Worm (Caenorhabditis elegans) whole organism, L4 larva: Measurements from ENCODE around the gene F26F2.8.
A peak's percentile ranks its signal among the peaks of the same experiment; 100 is the strongest.

Source experiments
- R02D3.7 ChIP-seq: fragments of 150-350 bp; sonication (generic microtip); optimal IDR thresholded peaks from 3 replicates; lab custom pipeline; 2014; ENCODE audit warnings: missing biosample characterization, missing genetic modification characterization
- ZK337.2 ChIP-seq: fragments of 200-800 bp; sonication (Bioruptor generic); IDR thresholded peaks from 2 replicates; pipeline ENCODE4 v1.3.6; 2022; ENCODE audit warnings: missing genetic modification reagents, missing genetic modification characterization, missing compliant biosample characterization
- ZK546.5 ChIP-seq, 2 experiments: sonication (generic microtip); optimal IDR thresholded peaks; 2 replicates each; lab custom pipeline; 2017; ENCODE audit warnings: missing biosample characterization in 2 of 2, missing genetic modification characterization in 2 of 2
- ceh-20 ChIP-seq: fragments of 200-800 bp; sonication (Bioruptor generic); IDR thresholded peaks from 2 replicates; pipeline ENCODE4 v1.3.6; 2022; ENCODE audit warnings: missing genetic modification reagents, missing genetic modification characterization, missing compliant biosample characterization
- ceh-62 ChIP-seq: sonication (generic microtip); optimal IDR thresholded peaks from 2 replicates; lab custom pipeline; 2017; ENCODE audit warnings: missing biosample characterization, missing genetic modification characterization
- daf-8 ChIP-seq: fragments of 200-800 bp; sonication (Bioruptor generic); IDR thresholded peaks from 2 replicates; pipeline ENCODE4 v1.3.6; 2022; ENCODE audit warnings: missing genetic modification characterization, missing compliant biosample characterization
- dmd-8 ChIP-seq: fragments of 200-800 bp; sonication (Bioruptor generic); IDR thresholded peaks from 2 replicates; pipeline ENCODE4 v1.3.6; 2022; ENCODE audit warnings: missing genetic modification characterization, missing compliant biosample characterization
- fkh-10 ChIP-seq: fragments of 150-350 bp; optimal IDR thresholded peaks from 2 replicates; lab custom pipeline; 2014; ENCODE audit warnings: missing biosample characterization, missing genetic modification reagents, missing genetic modification characterization
- hlh-11 ChIP-seq: fragments of 200-800 bp; sonication (Bioruptor generic); optimal IDR thresholded peaks from 2 replicates; lab custom pipeline; 2018; ENCODE audit warnings: mild to moderate bottlenecking, missing genetic modification characterization, missing compliant biosample characterization
- hmg-1.1 ChIP-seq: fragments of 200-800 bp; sonication (Bioruptor generic); IDR thresholded peaks from 2 replicates; pipeline ENCODE4 v1.3.6; 2022; ENCODE audit warnings: missing genetic modification reagents, missing genetic modification characterization, missing compliant biosample characterization
- lim-7 ChIP-seq: fragments of 200-800 bp; sonication (Bioruptor generic); IDR thresholded peaks from 2 replicates; pipeline ENCODE4 v1.3.6; 2022; ENCODE audit warnings: missing genetic modification characterization, missing compliant biosample characterization
- lin-1 ChIP-seq: fragments of 200-800 bp; sonication (Bioruptor generic); IDR thresholded peaks from 2 replicates; pipeline ENCODE4 v1.3.6; 2022; ENCODE audit warnings: missing genetic modification reagents, missing genetic modification characterization, missing compliant biosample characterization
- lin-38 ChIP-seq: fragments of 200-800 bp; sonication (Bioruptor generic); IDR thresholded peaks from 2 replicates; pipeline ENCODE4 v1.3.6; 2022; ENCODE audit warnings: missing genetic modification reagents, missing genetic modification characterization, missing compliant biosample characterization
- lin-39 ChIP-seq: fragments of 150-350 bp; optimal IDR thresholded peaks from 2 replicates; lab custom pipeline; 2014; ENCODE audit warnings: missing biosample characterization, missing genetic modification reagents, missing genetic modification characterization
- lsy-2 ChIP-seq, 2 experiments: fragments of 150-350 bp in 1 of 2; sonication (generic microtip) in 1 of 2; optimal IDR thresholded peaks; 2 replicates each; lab custom pipeline; 2014 to 2017; ENCODE audit warnings: missing biosample characterization in 2 of 2, missing genetic modification characterization in 2 of 2
- madf-5 ChIP-seq, 2 experiments: fragments of 200-800 bp; sonication (Bioruptor generic); IDR thresholded peaks; 2 replicates each; pipeline ENCODE4 v1.3.6; 2022; ENCODE audit warnings: missing compliant biosample characterization in 2 of 2, missing genetic modification characterization in 2 of 2
- mdt-29 ChIP-seq: fragments of 200-800 bp; sonication (Bioruptor generic); IDR thresholded peaks from 2 replicates; pipeline ENCODE4 v1.3.6; 2022; ENCODE audit warnings: missing genetic modification reagents, missing genetic modification characterization, missing compliant biosample characterization
- mes-2 ChIP-seq: sonication (generic microtip); optimal IDR thresholded peaks from 2 replicates; lab custom pipeline; 2016; ENCODE audit warnings: missing genotype, mild to moderate bottlenecking, missing genetic modification characterization, missing compliant biosample characterization; ENCODE audit not compliant: poor library complexity, severe bottlenecking
- nhr-10 ChIP-seq: fragments of 150-350 bp; optimal IDR thresholded peaks from 2 replicates; lab custom pipeline; 2014; ENCODE audit warnings: missing biosample characterization, missing genetic modification characterization
- nhr-237 ChIP-seq: sonication (generic microtip); optimal IDR thresholded peaks from 2 replicates; lab custom pipeline; 2017; ENCODE audit warnings: missing biosample characterization, missing genetic modification characterization
- nhr-42 ChIP-seq: fragments of 200-800 bp; sonication (Bioruptor generic); IDR thresholded peaks from 2 replicates; pipeline ENCODE4 v1.3.6; 2022; ENCODE audit warnings: missing genetic modification characterization, missing compliant biosample characterization
- nhr-48 ChIP-seq: sonication (generic microtip); optimal IDR thresholded peaks from 2 replicates; lab custom pipeline; 2016; ENCODE audit warnings: mild to moderate bottlenecking, missing genetic modification characterization, missing compliant biosample characterization
- pha-4 ChIP-seq, 2 experiments: fragments of 150-350 bp in 1 of 2; fragments of 200-800 bp in 1 of 2; sonication (Bioruptor generic) in 1 of 2; IDR thresholded peaks in 1 of 2; optimal IDR thresholded peaks in 1 of 2; 2 replicates each; pipeline versions ENCODE4 v1.3.6 to Lab custom; 2014 to 2022; ENCODE audit warnings: missing genetic modification characterization in 2 of 2, missing genetic modification reagents in 2 of 2, missing biosample characterization in 1 of 2, missing compliant biosample characterization in 1 of 2
- php-3 ChIP-seq: fragments of 200-800 bp; sonication (Bioruptor generic); IDR thresholded peaks from 2 replicates; pipeline ENCODE4 v1.3.6; 2022; ENCODE audit warnings: missing genetic modification reagents, missing genetic modification characterization, missing compliant biosample characterization
- pqm-1 ChIP-seq: sonication (generic microtip); optimal IDR thresholded peaks from 2 replicates; lab custom pipeline; 2017; ENCODE audit warnings: missing biosample characterization, missing genetic modification characterization
- set-16 ChIP-seq: fragments of 200-800 bp; sonication (Bioruptor generic); IDR thresholded peaks from 2 replicates; pipeline ENCODE4 v1.3.6; 2022; ENCODE audit warnings: missing genetic modification reagents, missing genetic modification characterization, missing compliant biosample characterization
- skn-1 ChIP-seq: fragments of 150-350 bp; optimal IDR thresholded peaks from 2 replicates; lab custom pipeline; 2014; ENCODE audit warnings: missing biosample characterization, missing genetic modification characterization
- snpc-1.2 ChIP-seq: fragments of 200-800 bp; sonication (Bioruptor generic); IDR thresholded peaks from 2 replicates; pipeline ENCODE4 v1.3.6; 2022; ENCODE audit warnings: missing genetic modification reagents, missing genetic modification characterization, missing compliant biosample characterization
- spr-3 ChIP-seq: fragments of 200-800 bp; sonication (Bioruptor generic); optimal IDR thresholded peaks from 2 replicates; lab custom pipeline; 2018; ENCODE audit warnings: mild to moderate bottlenecking, missing genetic modification characterization, missing compliant biosample characterization
- tag-97 ChIP-seq: fragments of 200-800 bp; sonication (Bioruptor generic); IDR thresholded peaks from 2 replicates; pipeline ENCODE4 v1.3.6; 2022; ENCODE audit warnings: missing genetic modification characterization, missing compliant biosample characterization
- tra-1 ChIP-seq: fragments of 200-800 bp; sonication (Bioruptor generic); IDR thresholded peaks from 2 replicates; pipeline ENCODE4 v1.3.6; 2022; ENCODE audit warnings: missing genetic modification reagents, missing genetic modification characterization, missing compliant biosample characterization
- unc-39 ChIP-seq: sonication (generic microtip); optimal IDR thresholded peaks from 2 replicates; lab custom pipeline; 2017; ENCODE audit warnings: missing biosample characterization, missing genetic modification characterization
- unc-62 ChIP-seq, 3 experiments: fragments of 150-350 bp in 1 of 3; sonication (generic microtip); optimal IDR thresholded peaks in 2 of 3; peaks in 1 of 3; 1 replicate in 1 of 3; 2 replicates in 2 of 3; lab custom pipeline; 2014 to 2017; ENCODE audit warnings: missing biosample characterization in 3 of 3, missing genetic modification characterization in 3 of 3, missing genetic modification reagents in 3 of 3, missing genotype in 1 of 3
- vab-7 ChIP-seq: fragments of 200-800 bp; sonication (Bioruptor generic); IDR thresholded peaks from 2 replicates; pipeline ENCODE4 v1.3.6; 2022; ENCODE audit warnings: missing genetic modification reagents, missing genetic modification characterization, missing compliant biosample characterization
- zfp-2 ChIP-seq: sonication (generic microtip); optimal IDR thresholded peaks from 2 replicates; lab custom pipeline; 2016; ENCODE audit warnings: mild to moderate bottlenecking, missing genetic modification characterization, missing compliant biosample characterization
- zfp-3 ChIP-seq: fragments of 200-800 bp; sonication (Bioruptor generic); conservative IDR thresholded peaks from 2 replicates; pipeline ENCODE4 v1.3.6; 2022; ENCODE audit warnings: missing genetic modification reagents, missing genetic modification characterization, missing compliant biosample characterization
- zip-2 ChIP-seq: fragments of 150-350 bp; optimal IDR thresholded peaks from 2 replicates; lab custom pipeline; 2014; ENCODE audit warnings: missing biosample characterization, missing genetic modification characterization
- ztf-11 ChIP-seq: fragments of 150-350 bp; optimal IDR thresholded peaks from 2 replicates; lab custom pipeline; 2014; ENCODE audit warnings: missing biosample characterization, missing genetic modification characterization

Gene F26F2.8

DNA sequence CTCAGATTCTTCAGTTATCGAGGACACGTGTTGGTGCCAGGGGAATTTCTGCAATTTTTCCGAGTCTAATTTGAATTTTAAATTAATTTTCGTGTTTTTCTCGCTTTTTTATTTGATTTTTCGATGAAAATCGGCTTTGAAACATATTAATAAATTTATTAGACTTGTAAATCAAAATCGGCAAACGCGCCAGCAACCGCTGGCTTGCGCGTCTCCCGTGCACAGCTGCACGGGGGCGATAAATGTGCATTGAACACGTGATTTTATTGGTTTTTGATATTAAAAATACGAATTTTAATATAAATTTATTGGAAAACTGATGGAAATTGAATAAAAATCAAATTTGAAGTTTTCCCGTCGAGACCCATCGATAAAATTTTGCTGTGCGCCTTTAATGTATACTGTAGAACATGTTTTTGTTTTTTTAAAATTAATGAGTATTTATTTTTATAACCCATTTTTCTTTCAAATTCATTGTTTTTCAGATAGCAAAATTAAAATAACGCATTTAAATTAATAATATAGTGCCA, 1.2 kb downstream of the F26F2.8 start, which contains the start of gene F26F2.7 (continued):
- TF ChIP-seq lin-38 (GFP tag; lab: Robert Waterston, UW) (no peak), R02D3.7 (tag; lab: Kevin White, UChicago) (no peak), set-16 (no peak), daf-8 (GFP tag; lab: Robert Waterston, UW) (no peak), hmg-1.1 (GFP tag; lab: Robert Waterston, UW) (peak; percentile 84), php-3 (GFP tag; lab: Robert Waterston, UW) (peak; percentile 92; the same call in 1 of the 2 replicates), lim-7 (GFP tag; lab: Robert Waterston, UW) (no peak), hlh-11 (tag; lab: Kevin White, UChicago) (peak; percentile 95)

DNA sequence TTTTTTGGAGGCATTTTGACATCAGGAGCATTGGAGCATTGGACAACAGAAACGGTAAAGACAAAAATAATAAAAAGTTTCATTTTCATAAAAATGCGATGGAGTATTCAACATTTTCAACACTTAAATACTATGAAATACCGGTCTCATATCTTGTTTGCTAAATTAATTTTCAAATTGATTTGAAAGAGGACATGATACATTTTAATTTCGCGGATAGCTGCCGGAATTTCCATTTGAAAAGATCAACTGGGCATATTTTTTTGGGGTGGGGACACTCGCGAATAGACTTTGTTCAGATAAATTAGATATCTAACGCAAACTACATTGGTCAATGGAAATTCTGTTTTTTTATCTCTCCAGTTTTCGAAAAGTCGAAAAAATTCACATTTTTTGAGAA, 15.4 kb downstream of the F26F2.8 start, which contains the start of gene F26F2.10:
Gene F26F2.10 (minus strand): TSS at position 101 of the 400 bp plus-strand sequence.
- no peak for TF ChIP-seq ceh-20 (GFP tag; lab: Robert Waterston, UW)
- TF ChIP-seq lsy-2 (tag; optimal IDR thresholded peaks at IDR 0.05; lab: Kevin White, UChicago), result no peak
- no peak for TF ChIP-seq vab-7 (GFP tag; lab: Robert Waterston, UW)
- no peak for TF ChIP-seq pqm-1 (tag; lab: Kevin White, UChicago)
- TF ChIP-seq zfp-2 (tag; lab: Kevin White, UChicago), result no peak
- TF ChIP-seq ZK546.5 (tag; optimal IDR thresholded peaks at IDR 0.05; lab: Kevin White, UChicago), result no peak
- TF ChIP-seq tag-97 (GFP tag; lab: Robert Waterston, UW), result no peak
- no peak for TF ChIP-seq skn-1
- TF ChIP-seq mes-2 (tag; lab: Kevin White, UChicago), result no peak
- no peak for TF ChIP-seq nhr-48 (tag; lab: Kevin White, UChicago)
- TF ChIP-seq unc-62 (GFP tag; optimal IDR thresholded peaks at IDR 0.05 in 1 of 2; lab: Kevin White, UChicago), result no peak
- no peak for TF ChIP-seq unc-62 (tag; optimal IDR thresholded peaks at IDR 0.05; lab: Kevin White, UChicago)
- TF ChIP-seq nhr-10 (tag; lab: Kevin White, UChicago), result no peak
- TF ChIP-seq daf-8 (GFP tag; lab: Robert Waterston, UW), result no peak
- TF ChIP-seq madf-5 (GFP tag; IDR thresholded peaks at IDR 0.05; lab: Robert Waterston, UW), result no peak
- TF ChIP-seq zip-2 (tag; lab: Kevin White, UChicago), result no peak
- no peak for TF ChIP-seq nhr-237 (tag; lab: Kevin White, UChicago)
- no peak for TF ChIP-seq pha-4 (GFP tag; IDR thresholded peaks at IDR 0.05; lab: Robert Waterston, UW)
- TF ChIP-seq pha-4 (tag; optimal IDR thresholded peaks at IDR 0.05; lab: Kevin White, UChicago), result no peak
- no peak for TF ChIP-seq snpc-1.2
- TF ChIP-seq ztf-11 (tag; lab: Kevin White, UChicago), result no peak

DNA sequence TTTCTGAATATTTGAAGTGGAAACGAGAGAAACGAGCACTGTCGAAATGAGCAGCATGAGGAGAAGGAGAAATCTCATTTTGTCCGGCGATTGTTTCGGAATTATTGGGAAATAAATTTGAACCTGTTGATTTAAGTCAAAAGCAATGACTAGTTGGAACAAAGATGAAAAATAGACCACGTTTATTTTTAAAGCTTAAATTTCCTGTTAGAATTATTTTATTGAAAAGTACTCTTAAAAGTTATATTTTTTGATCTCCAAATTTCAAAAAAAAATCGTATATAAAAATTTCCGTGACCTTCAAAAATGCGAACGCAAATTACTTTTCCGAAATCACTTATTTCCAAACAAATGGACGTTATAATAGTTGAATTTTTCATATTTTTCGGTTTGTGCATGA, 16.3 kb downstream of the F26F2.8 start, which contains the start of gene F26F2.11:
Gene F26F2.11 (minus strand): TSS at position 101 of the 400 bp plus-strand sequence.
- no peak for TF ChIP-seq lin-38 (GFP tag; lab: Robert Waterston, UW)
- TF ChIP-seq dmd-8 (GFP tag; lab: Robert Waterston, UW), result no peak
- no peak for TF ChIP-seq lin-39 (tag; lab: Kevin White, UChicago)
- TF ChIP-seq nhr-42, result no peak
- no peak for TF ChIP-seq ZK337.2 (GFP tag; lab: Robert Waterston, UW)
- no peak for TF ChIP-seq madf-5 (GFP tag; IDR thresholded peaks at IDR 0.05; lab: Robert Waterston, UW)
- TF ChIP-seq spr-3 (GFP tag; lab: Kevin White, UChicago), result no peak
- no peak for TF ChIP-seq tra-1 (GFP tag; lab: Robert Waterston, UW)
- no peak for TF ChIP-seq mdt-29 (GFP tag; lab: Robert Waterston, UW)
- no peak for TF ChIP-seq tag-97 (GFP tag; lab: Robert Waterston, UW)
- TF ChIP-seq unc-62 (GFP tag; optimal IDR thresholded peaks at IDR 0.05 in 1 of 2; lab: Kevin White, UChicago), result no peak
- TF ChIP-seq unc-62 (tag; optimal IDR thresholded peaks at IDR 0.05; lab: Kevin White, UChicago), result no peak

DNA sequence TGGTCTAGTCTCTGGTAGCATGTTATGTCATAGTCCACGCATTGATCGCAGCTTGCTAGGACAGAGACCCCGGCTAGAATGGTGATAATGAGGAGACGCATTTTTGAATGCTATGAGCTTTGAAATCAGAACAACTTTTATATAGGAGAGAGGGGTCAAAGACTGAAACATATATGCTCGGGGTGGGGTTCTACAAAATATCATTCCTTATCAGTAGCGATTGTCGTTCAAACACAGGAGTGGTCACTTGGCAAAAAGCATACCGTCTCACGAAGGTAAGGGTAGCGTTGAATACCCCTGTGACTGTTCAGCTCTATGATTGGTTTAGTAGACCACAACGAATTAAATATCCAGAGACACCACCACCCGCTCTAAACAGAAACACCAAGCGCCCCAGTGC, 17.7 kb downstream of the F26F2.8 start, which contains the start of gene F46B3.1:
Gene F46B3.1 (minus strand): TSS at position 101 of the 400 bp plus-strand sequence.
- TF ChIP-seq ztf-11 (tag; lab: Kevin White, UChicago) (no peak), dmd-8 (GFP tag; lab: Robert Waterston, UW) (no peak), unc-39 (tag; lab: Kevin White, UChicago) (no peak), fkh-10 (no peak), snpc-1.2 (no peak), zfp-3 (GFP tag; lab: Robert Waterston, UW) (no peak), set-16 (no peak), ceh-62 (tag; lab: Kevin White, UChicago) (no peak), lin-1 (GFP tag; lab: Robert Waterston, UW) (no peak), mes-2 (tag; lab: Kevin White, UChicago) (no peak)
